Fruit fly (Drosophila melanogaster) whole organism, embryonic: ENCODE measurements around the gene CG4218.
A peak's percentile ranks its signal among the peaks of the same experiment; 100 is the strongest.

ENCODE experiments used
- ATbp ChIP-seq: fragments of 200-800 bp; sonication (Bioruptor generic); optimal IDR thresholded peaks from 2 replicates; lab custom pipeline; 2017; ENCODE audit warnings: missing biosample characterization, mild to moderate bottlenecking, missing genetic modification characterization, missing genetic modification reagents
- Ada2b ChIP-seq: fragments of 200-800 bp; sonication (Bioruptor generic); IDR thresholded peaks from 2 replicates; pipeline ENCODE4 v1.3.6; 2022; ENCODE audit warnings: missing biosample characterization, missing genetic modification characterization
- Awh ChIP-seq: fragments of 200-800 bp; sonication (Bioruptor generic); IDR thresholded peaks from 2 replicates; pipeline ENCODE4, ENCODE4 v1.3.6; 2022; ENCODE audit warnings: missing biosample characterization, missing genetic modification characterization
- CG10209 ChIP-seq: fragments of 200-800 bp; sonication (Bioruptor generic); optimal IDR thresholded peaks from 3 replicates; lab custom pipeline; 2017; ENCODE audit warnings: missing biosample characterization, mild to moderate bottlenecking, missing genetic modification characterization, missing genetic modification reagents
- CG10565 ChIP-seq: fragments of 200-800 bp; sonication (Bioruptor generic); optimal IDR thresholded peaks from 3 replicates; lab custom pipeline; 2016; ENCODE audit warnings: missing biosample characterization, mild to moderate bottlenecking, missing genetic modification characterization
- CG1647 ChIP-seq: fragments of 200-800 bp; sonication (Bioruptor generic); optimal IDR thresholded peaks from 3 replicates; lab custom pipeline; 2016; ENCODE audit warnings: missing biosample characterization, missing genetic modification characterization
- CG17186 ChIP-seq: fragments of 200-800 bp; sonication (Bioruptor generic); optimal IDR thresholded peaks from 3 replicates; lab custom pipeline; 2017; ENCODE audit warnings: missing biosample characterization, missing genetic modification reagents, missing genetic modification characterization
- CG18262 ChIP-seq: fragments of 200-800 bp; optimal IDR thresholded peaks from 3 replicates; lab custom pipeline; 2019; ENCODE audit warnings: missing biosample characterization, mild to moderate bottlenecking, missing genetic modification characterization, moderate library complexity
- CG2678 ChIP-seq: fragments of 200-800 bp; sonication (Bioruptor generic); optimal IDR thresholded peaks from 3 replicates; lab custom pipeline; 2019; ENCODE audit warnings: missing biosample characterization, mild to moderate bottlenecking, missing genetic modification characterization, moderate library complexity
- CG30403 ChIP-seq: fragments of 200-800 bp; sonication (Bioruptor generic); optimal IDR thresholded peaks from 3 replicates; lab custom pipeline; 2016; ENCODE audit warnings: missing biosample characterization, missing genetic modification characterization
- CG32532 ChIP-seq: fragments of 200-800 bp; sonication (Bioruptor generic); IDR thresholded peaks from 2 replicates; pipeline ENCODE4 v1.3.6; 2022; ENCODE audit warnings: missing biosample characterization, missing genetic modification characterization
- CG3407 ChIP-seq: fragments of 200-800 bp; sonication (Bioruptor generic); optimal IDR thresholded peaks from 2 replicates; lab custom pipeline; 2018; ENCODE audit warnings: missing biosample characterization, mild to moderate bottlenecking, missing genetic modification characterization
- CG3847 ChIP-seq: fragments of 200-800 bp; sonication (Bioruptor generic); IDR thresholded peaks from 2 replicates; pipeline ENCODE4 v1.3.6; 2022; ENCODE audit warnings: missing biosample characterization, missing genetic modification characterization
- CG4328 ChIP-seq: fragments of 200-800 bp; sonication (Bioruptor generic); optimal IDR thresholded peaks from 3 replicates; lab custom pipeline; 2017; ENCODE audit warnings: missing biosample characterization, missing genetic modification reagents, missing genetic modification characterization
- CG4617 ChIP-seq: fragments of 200-800 bp; sonication (Bioruptor generic); optimal IDR thresholded peaks from 3 replicates; lab custom pipeline; 2016; ENCODE audit warnings: missing biosample characterization, missing genetic modification characterization, borderline replicate concordance
- CG6175 ChIP-seq: fragments of 200-800 bp; sonication (Bioruptor generic); IDR thresholded peaks from 3 replicates; pipeline ENCODE4 v1.3.6; 2022; ENCODE audit warnings: missing biosample characterization, missing genetic modification characterization
- CG6654 ChIP-seq: fragments of 200-800 bp; sonication (Bioruptor generic); optimal IDR thresholded peaks from 2 replicates; lab custom pipeline; 2017; ENCODE audit warnings: missing biosample characterization, mild to moderate bottlenecking, missing genetic modification characterization
- CG7839 ChIP-seq: fragments of 200-800 bp; sonication (Bioruptor generic); optimal IDR thresholded peaks from 3 replicates; lab custom pipeline; 2018; ENCODE audit warnings: missing biosample characterization, mild to moderate bottlenecking, missing genetic modification characterization, moderate library complexity
- CG8924 ChIP-seq: fragments of 200-800 bp; optimal IDR thresholded peaks from 3 replicates; lab custom pipeline; 2019; ENCODE audit warnings: missing biosample characterization, mild to moderate bottlenecking, missing genetic modification characterization, moderate library complexity
- CG9215 ChIP-seq: fragments of 200-800 bp; sonication (Bioruptor generic); IDR thresholded peaks from 2 replicates; pipeline ENCODE4 v1.3.6; 2022; ENCODE audit warnings: missing biosample characterization, missing genetic modification characterization
- Dek ChIP-seq: fragments of 200-800 bp; sonication (Bioruptor generic); optimal IDR thresholded peaks from 3 replicates; lab custom pipeline; 2019; ENCODE audit warnings: missing biosample characterization, mild to moderate bottlenecking, missing genetic modification characterization, moderate library complexity
- Eip74EF ChIP-seq, 2 experiments: fragments of 200-800 bp in 1 of 2; fragments of >200 bp in 1 of 2; sonication (Bioruptor generic) in 1 of 2; optimal IDR thresholded peaks; 2 replicates each; lab custom pipeline; 2017 to 2019; ENCODE audit warnings: missing biosample characterization in 2 of 2, missing genetic modification characterization in 2 of 2, mild to moderate bottlenecking in 1 of 2, moderate library complexity in 1 of 2
- Fer2 ChIP-seq: fragments of 200-800 bp; sonication (Bioruptor generic); optimal IDR thresholded peaks from 2 replicates; lab custom pipeline; 2018; ENCODE audit warnings: missing biosample characterization, mild to moderate bottlenecking, missing genetic modification characterization, moderate library complexity
- Gsc ChIP-seq: fragments of 200-800 bp; sonication (Bioruptor generic); IDR thresholded peaks from 2 replicates; pipeline ENCODE4 v1.3.6; 2022; ENCODE audit warnings: missing biosample characterization, missing genetic modification characterization
- Hmr ChIP-seq: fragments of 200-800 bp; sonication (Bioruptor generic); optimal IDR thresholded peaks from 3 replicates; lab custom pipeline; 2017; ENCODE audit warnings: mild to moderate bottlenecking, missing biosample characterization, missing genetic modification reagents, missing genetic modification characterization
- MBD-R2 ChIP-seq: fragments of 200-800 bp; sonication (Bioruptor generic); IDR thresholded peaks from 2 replicates; pipeline ENCODE4 v1.3.6; 2022; ENCODE audit warnings: missing biosample characterization, missing genetic modification characterization
- MESR4 ChIP-seq: fragments of 200-800 bp; sonication (Bioruptor generic); optimal IDR thresholded peaks from 2 replicates; lab custom pipeline; 2018; ENCODE audit warnings: missing biosample characterization, mild to moderate bottlenecking, missing genetic modification characterization, moderate library complexity
- PHDP ChIP-seq: fragments of 200-800 bp; sonication (Bioruptor generic); optimal IDR thresholded peaks from 3 replicates; lab custom pipeline; 2018; ENCODE audit warnings: missing biosample characterization, mild to moderate bottlenecking, missing genetic modification characterization, moderate library complexity
- ab ChIP-seq: fragments of 200-800 bp; sonication (Bioruptor generic); optimal IDR thresholded peaks from 2 replicates; lab custom pipeline; 2016; ENCODE audit warnings: missing biosample characterization, missing genetic modification characterization
- amos ChIP-seq: fragments of 200-800 bp; sonication (Bioruptor generic); IDR thresholded peaks from 2 replicates; pipeline ENCODE4 v1.3.6; 2022; ENCODE audit warnings: missing biosample characterization, missing genetic modification characterization; ENCODE audit not compliant: partially characterized antibody
- croc ChIP-seq: fragments of 200-800 bp; sonication (Bioruptor generic); conservative IDR thresholded peaks from 3 replicates; pipeline ENCODE4 v1.3.6; 2022; ENCODE audit warnings: missing biosample characterization, missing genetic modification characterization
- dan ChIP-seq: fragments of 200-800 bp; sonication (Bioruptor generic); IDR thresholded peaks from 2 replicates; pipeline ENCODE4 v1.3.6; 2022; ENCODE audit warnings: missing biosample characterization, missing genetic modification characterization
- fd102C ChIP-seq: fragments of 200-800 bp; sonication (Bioruptor generic); optimal IDR thresholded peaks from 2 replicates; lab custom pipeline; 2018; ENCODE audit warnings: missing biosample characterization, mild to moderate bottlenecking, missing genetic modification characterization, moderate library complexity
- fd3F ChIP-seq: fragments of 200-800 bp; sonication (Bioruptor generic); optimal IDR thresholded peaks from 2 replicates; lab custom pipeline; 2018; ENCODE audit warnings: missing biosample characterization, mild to moderate bottlenecking, missing genetic modification characterization, moderate library complexity
- gce ChIP-seq: fragments of 200-800 bp; sonication (Bioruptor generic); IDR thresholded peaks from 3 replicates; pipeline ENCODE4 v1.3.6; 2022; ENCODE audit warnings: missing biosample characterization, missing genetic modification characterization
- hb ChIP-seq: fragments of 200-800 bp; sonication (Bioruptor generic); IDR thresholded peaks from 3 replicates; pipeline ENCODE4 v1.3.6; 2022; ENCODE audit warnings: missing biosample characterization, missing genetic modification characterization; ENCODE audit not compliant: partially characterized antibody
- insv ChIP-seq, 2 experiments: fragments of 200-800 bp; sonication (Bioruptor generic); optimal IDR thresholded peaks; 3 replicates each; lab custom pipeline; 2016 to 2018; ENCODE audit warnings: missing biosample characterization in 2 of 2, missing genetic modification characterization in 2 of 2
- mam ChIP-seq: fragments of 200-800 bp; sonication (Bioruptor generic); optimal IDR thresholded peaks from 3 replicates; lab custom pipeline; 2016; ENCODE audit warnings: missing biosample characterization, missing genetic modification characterization
- pho ChIP-seq: fragments of 200-800 bp; sonication (Bioruptor generic); optimal IDR thresholded peaks from 2 replicates; lab custom pipeline; 2016; ENCODE audit warnings: missing biosample characterization, missing genetic modification characterization
- pnt ChIP-seq: fragments of 200-800 bp; sonication (Bioruptor generic); optimal IDR thresholded peaks from 3 replicates; lab custom pipeline; 2016; ENCODE audit warnings: missing biosample characterization, missing genetic modification characterization
- prd ChIP-seq, 3 experiments: fragments of >200 bp in 2 of 3; fragments of 200-800 bp in 1 of 3; sonication (Bioruptor generic) in 1 of 3; optimal IDR thresholded peaks in 2 of 3; IDR thresholded peaks in 1 of 3; 2 replicates in 2 of 3; 3 replicates in 1 of 3; pipeline versions ENCODE4 v1.3.6 to Lab custom; 2017 to 2022; ENCODE audit warnings: missing biosample characterization in 1 of 3, missing genetic modification characterization in 1 of 3
- ranshi ChIP-seq: fragments of 200-800 bp; sonication (Bioruptor generic); IDR thresholded peaks from 2 replicates; pipeline ENCODE4 v1.3.6; 2022; ENCODE audit warnings: missing biosample characterization, missing genetic modification characterization
- ro ChIP-seq: fragments of 200-800 bp; sonication (Bioruptor generic); IDR thresholded peaks from 2 replicates; pipeline ENCODE4 v1.3.6; 2022; ENCODE audit warnings: missing biosample characterization, missing genetic modification characterization
- scrt ChIP-seq: fragments of 200-800 bp; sonication (Bioruptor generic); optimal IDR thresholded peaks from 2 replicates; lab custom pipeline; 2018; ENCODE audit warnings: missing biosample characterization, mild to moderate bottlenecking, missing genetic modification characterization, moderate library complexity
- sima ChIP-seq: fragments of 200-800 bp; sonication (Bioruptor generic); optimal IDR thresholded peaks from 2 replicates; lab custom pipeline; 2016; ENCODE audit warnings: missing biosample characterization, missing genetic modification characterization
- sug ChIP-seq: fragments of 200-800 bp; optimal IDR thresholded peaks from 2 replicates; lab custom pipeline; 2019; ENCODE audit warnings: missing biosample characterization, mild to moderate bottlenecking, missing genetic modification characterization, moderate library complexity
- yki ChIP-seq: fragments of >200 bp; optimal IDR thresholded peaks from 3 replicates; lab custom pipeline; 2018
- zf30C ChIP-seq: fragments of 200-800 bp; sonication (Bioruptor generic); optimal IDR thresholded peaks from 3 replicates; lab custom pipeline; 2018; ENCODE audit warnings: missing biosample characterization, mild to moderate bottlenecking, missing genetic modification characterization
- zfh1 ChIP-seq: fragments of 200-800 bp; sonication (Bioruptor generic); IDR thresholded peaks from 3 replicates; pipeline ENCODE4 v1.3.6; 2022; ENCODE audit warnings: missing biosample characterization, missing genetic modification characterization

CG4218 gene

DNA sequence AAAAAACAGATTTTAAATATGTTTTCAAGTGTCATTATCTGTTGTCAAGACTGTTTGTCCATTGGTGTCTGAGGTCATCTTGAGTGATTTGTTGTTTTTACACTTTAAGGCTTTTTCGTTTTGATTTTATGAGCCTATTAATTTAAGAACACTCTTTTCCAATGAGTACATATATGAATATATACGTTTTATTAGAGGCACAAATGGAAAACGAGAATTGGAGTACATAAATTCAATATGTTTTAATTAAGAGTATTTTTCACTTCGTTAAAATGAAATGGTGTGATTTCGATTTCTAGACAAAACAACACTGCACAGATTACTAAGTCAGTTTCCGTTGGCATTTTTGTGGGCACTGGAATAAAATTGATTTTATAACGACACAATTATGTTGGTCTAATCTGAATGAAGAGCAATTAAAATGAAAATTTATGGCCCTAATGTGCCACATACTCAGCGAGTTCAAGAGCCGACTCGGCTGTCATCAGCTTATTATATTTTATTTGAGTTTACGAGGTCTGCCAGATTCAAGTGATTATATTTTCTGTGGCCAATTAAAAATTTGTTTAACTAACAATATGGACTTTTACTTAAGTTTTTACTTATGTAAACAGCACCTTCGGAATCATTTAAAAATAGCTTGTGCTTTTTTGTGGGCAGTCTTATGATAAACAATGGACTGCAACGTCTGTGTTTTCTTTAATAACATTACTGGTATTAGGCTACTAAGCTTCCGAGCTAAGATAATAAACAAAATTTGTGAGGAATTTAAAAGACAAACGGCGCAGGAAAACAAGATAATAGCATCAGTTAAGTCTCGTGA, 47.6 kb downstream of the CG4218 start:
- TF ChIP-seq PHDP (tag; lab: Kevin White, UChicago) (peak; percentile 17), ATbp (GFP tag; lab: Kevin White, UChicago) (peak; percentile 57), MBD-R2 (GFP tag; lab: Robert Waterston, UW) (no peak), CG6654 (no peak), CG7839 (tag; lab: Kevin White, UChicago) (no peak), CG10209 (peak; percentile 12), prd (optimal IDR thresholded peaks at IDR 0.05; lab: Kevin White, UChicago) (no peak), prd (GFP tag; IDR thresholded peaks at IDR 0.05; lab: Robert Waterston, UW) (no peak), CG18262 (tag; lab: Kevin White, UChicago) (no peak), zf30C (GFP tag; lab: Kevin White, UChicago) (no peak), CG17186 (GFP tag; lab: Kevin White, UChicago) (no peak), gce (GFP tag; lab: Robert Waterston, UW) (0 out of 3 replicates have a peak, but pooled peaks have one; percentile 16), MESR4 (GFP tag; lab: Kevin White, UChicago) (no peak), Awh (GFP tag; lab: Robert Waterston, UW) (no peak), fd102C (no peak), fd3F (peak; percentile 18), croc (GFP tag; lab: Robert Waterston, UW) (no peak), sug (tag; lab: Kevin White, UChicago) (peak; percentile 10), Hmr (peak; percentile 10), Dek (tag; lab: Kevin White, UChicago) (peak; percentile 0), CG2678 (tag; lab: Kevin White, UChicago) (peak; percentile 44), CG1647 (no peak), CG3407 (peak; percentile 23), ranshi (no peak), hb (GFP tag; lab: Robert Waterston, UW) (no peak), CG4617 (GFP tag; lab: Kevin White, UChicago) (no peak), Gsc (GFP tag; lab: Robert Waterston, UW) (no peak), CG10565 (no peak), insv (GFP tag; optimal IDR thresholded peaks at IDR 0.05; lab: Kevin White, UChicago) (no peak), ab (GFP tag; lab: Kevin White, UChicago) (no peak), CG8924 (tag; lab: Kevin White, UChicago) (no peak), Ada2b (no peak), yki (lab: Kevin White, UChicago) (no peak), scrt (GFP tag; lab: Kevin White, UChicago) (no peak), Eip74EF (GFP tag; optimal IDR thresholded peaks at IDR 0.05; lab: Kevin White, UChicago) (no peak), ro (GFP tag; lab: Robert Waterston, UW) (no peak), zfh1 (GFP tag; lab: Robert Waterston, UW) (no peak), pnt (GFP tag; lab: Kevin White, UChicago) (no peak), CG9215 (GFP tag; lab: Robert Waterston, UW) (no peak), mam (no peak), amos (no peak), CG6175 (GFP tag; lab: Robert Waterston, UW) (no peak), CG3847 (GFP tag; lab: Robert Waterston, UW) (no peak), dan (GFP tag; lab: Robert Waterston, UW) (no peak), CG4328 (GFP tag; lab: Kevin White, UChicago) (peak; percentile 44), CG30403 (GFP tag; lab: Kevin White, UChicago) (no peak), CG32532 (GFP tag; lab: Robert Waterston, UW) (no peak), sima (GFP tag; lab: Kevin White, UChicago) (no peak), pho (no peak), Fer2 (tag; lab: Kevin White, UChicago) (no peak)
